Worm (Caenorhabditis elegans): ENCODE measurements around the gene T24H7.2.

DNA sequence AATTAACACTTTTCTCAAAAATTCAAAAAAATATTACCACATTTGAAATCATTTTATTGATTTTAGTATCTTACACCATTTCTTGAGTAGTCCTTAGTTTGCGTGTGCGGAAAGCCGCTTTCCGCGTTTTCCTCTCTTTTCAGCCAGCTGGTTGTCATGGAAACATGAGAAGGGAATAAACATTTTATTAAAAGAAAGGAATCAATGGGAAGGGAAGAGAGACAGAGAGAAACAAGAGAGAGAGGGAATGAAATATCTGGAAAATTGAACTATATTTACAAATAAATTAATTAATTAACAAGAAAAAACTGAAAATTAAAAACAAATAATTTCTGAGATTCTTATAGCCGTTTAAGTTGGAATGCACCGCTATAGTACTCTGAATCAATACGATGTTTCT lies 27.8 kb upstream of the T24H7.2 start, which contains the start of gene mks-2:
- TF ChIP-seq pha-4 (tag; optimal IDR thresholded peaks at IDR 0.05) (no peak), lin-15B (tag; optimal IDR thresholded peaks at IDR 0.05) (no peak), fkh-10 (GFP tag; optimal IDR thresholded peaks at IDR 0.05) (no peak), nhr-25 (tag; optimal IDR thresholded peaks at IDR 0.05) (no peak), jun-1 (tag; optimal IDR thresholded peaks at IDR 0.05) (no peak), ceh-82 (tag; optimal IDR thresholded peaks at IDR 0.05) (no peak), nfya-1 (tag; optimal IDR thresholded peaks at IDR 0.05; ENCODE audit: insufficient read depth) (no peak), elt-1 (tag; optimal IDR thresholded peaks at IDR 0.05) (no peak), aly-2 (tag; optimal IDR thresholded peaks at IDR 0.05) (no peak), nhr-12 (tag; optimal IDR thresholded peaks at IDR 0.05) (no peak)
